Fruit fly (Drosophila melanogaster) whole organism, embryonic: Measurements from ENCODE around the gene CG4025.
A peak's percentile ranks its signal among the peaks of the same experiment; 100 is the strongest.

Source experiments
- CG10147 ChIP-seq: fragments of 200-800 bp; sonication (Bioruptor generic); optimal IDR thresholded peaks from 2 replicates; lab custom pipeline; 2019; ENCODE audit warnings: missing biosample characterization, mild to moderate bottlenecking, missing genetic modification characterization, moderate library complexity
- CG1024 ChIP-seq: fragments of 200-800 bp; sonication (Bioruptor generic); IDR thresholded peaks from 2 replicates; pipeline ENCODE4 v1.3.6; 2022; ENCODE audit warnings: missing biosample characterization, missing genetic modification characterization
- CG10321 ChIP-seq: fragments of 200-800 bp; sonication (Bioruptor generic); IDR thresholded peaks from 2 replicates; pipeline ENCODE4 v1.3.6; 2022; ENCODE audit warnings: missing biosample characterization, missing genetic modification characterization
- CG12236 ChIP-seq: fragments of 200-800 bp; sonication (Bioruptor generic); optimal IDR thresholded peaks from 2 replicates; lab custom pipeline; 2016; ENCODE audit warnings: missing biosample characterization, missing genetic modification characterization
- CG14667 ChIP-seq: fragments of 200-800 bp; sonication (Bioruptor generic); IDR thresholded peaks from 2 replicates; pipeline ENCODE4 v1.3.6; 2022; ENCODE audit warnings: missing biosample characterization, missing genetic modification characterization
- CG15696 ChIP-seq: fragments of 200-800 bp; sonication (Bioruptor generic); optimal IDR thresholded peaks from 2 replicates; lab custom pipeline; 2019; ENCODE audit warnings: missing biosample characterization, mild to moderate bottlenecking, missing genetic modification characterization, moderate library complexity
- CG16813 ChIP-seq: fragments of 200-800 bp; sonication (Bioruptor generic); IDR thresholded peaks from 3 replicates; pipeline ENCODE4 v1.3.6; 2022; ENCODE audit warnings: missing biosample characterization, missing genetic modification characterization; ENCODE audit not compliant: partially characterized antibody
- CG17361 ChIP-seq: fragments of 200-800 bp; sonication (Bioruptor generic); IDR thresholded peaks from 3 replicates; pipeline ENCODE4 v1.3.6; 2022; ENCODE audit warnings: missing biosample characterization, missing genetic modification characterization
- CG17385 ChIP-seq: fragments of 200-800 bp; sonication (Bioruptor generic); optimal IDR thresholded peaks from 3 replicates; lab custom pipeline; 2018; ENCODE audit warnings: missing biosample characterization, mild to moderate bottlenecking, missing genetic modification characterization
- CG1832 ChIP-seq: fragments of 200-800 bp; sonication (Bioruptor generic); optimal IDR thresholded peaks from 2 replicates; lab custom pipeline; 2017; ENCODE audit warnings: missing biosample characterization, mild to moderate bottlenecking, missing genetic modification characterization, inconsistent platforms
- CG18599 ChIP-seq: fragments of 200-800 bp; sonication (Bioruptor generic); optimal IDR thresholded peaks from 3 replicates; lab custom pipeline; 2017; ENCODE audit warnings: missing biosample characterization, missing genetic modification characterization, mild to moderate bottlenecking, moderate library complexity, missing genetic modification reagents
- CG34376 ChIP-seq: fragments of 200-800 bp; sonication (Bioruptor generic); optimal IDR thresholded peaks from 2 replicates; lab custom pipeline; 2018; ENCODE audit warnings: missing biosample characterization, mild to moderate bottlenecking, missing genetic modification characterization
- CG4424 ChIP-seq: fragments of 200-800 bp; sonication (Bioruptor generic); optimal IDR thresholded peaks from 3 replicates; lab custom pipeline; 2016; ENCODE audit warnings: missing biosample characterization, missing genetic modification characterization
- CG6791 ChIP-seq: fragments of 200-800 bp; sonication (Bioruptor generic); IDR thresholded peaks from 3 replicates; pipeline ENCODE4 v1.3.6; 2022; ENCODE audit warnings: missing biosample characterization, missing genetic modification characterization; ENCODE audit not compliant: partially characterized antibody
- CoRest ChIP-seq: fragments of 200-800 bp; sonication (Bioruptor generic); optimal IDR thresholded peaks from 3 replicates; lab custom pipeline; 2018; ENCODE audit warnings: missing biosample characterization, mild to moderate bottlenecking, missing genetic modification characterization, moderate library complexity
- Elba2 ChIP-seq: fragments of 200-800 bp; sonication (Bioruptor generic); optimal IDR thresholded peaks from 3 replicates; lab custom pipeline; 2016; ENCODE audit warnings: missing biosample characterization, missing genetic modification characterization
- H15 ChIP-seq: fragments of 200-800 bp; sonication (Bioruptor generic); IDR thresholded peaks from 3 replicates; pipeline ENCODE4 v1.3.6; 2022; ENCODE audit warnings: missing biosample characterization, missing genetic modification characterization
- Lpt ChIP-seq: fragments of >200 bp; optimal IDR thresholded peaks from 2 replicates; lab custom pipeline; 2018; ENCODE audit warnings: missing biosample characterization, missing genetic modification characterization
- Myb ChIP-seq: fragments of 200-800 bp; sonication (Bioruptor generic); optimal IDR thresholded peaks from 2 replicates; lab custom pipeline; 2016; ENCODE audit warnings: missing biosample characterization, missing genetic modification characterization
- Oaz ChIP-seq: fragments of 200-800 bp; sonication (Bioruptor generic); IDR thresholded peaks from 2 replicates; pipeline ENCODE4 v1.3.6; 2022; ENCODE audit warnings: missing biosample characterization, missing genetic modification characterization
- Opbp ChIP-seq: fragments of 200-800 bp; sonication (Bioruptor generic); IDR thresholded peaks from 3 replicates; pipeline ENCODE4 v1.3.6; 2022; ENCODE audit warnings: missing biosample characterization, missing genetic modification characterization; ENCODE audit not compliant: partially characterized antibody
- Rfx ChIP-seq: fragments of 200-800 bp; sonication (Bioruptor generic); IDR thresholded peaks from 2 replicates; pipeline ENCODE4 v1.3.6; 2022; ENCODE audit warnings: missing biosample characterization, missing genetic modification characterization
- Rx ChIP-seq: fragments of 200-800 bp; sonication (Bioruptor generic); IDR thresholded peaks from 2 replicates; pipeline ENCODE4 v1.3.6; 2022; ENCODE audit warnings: missing biosample characterization, missing genetic modification characterization
- Spps ChIP-seq: fragments of 200-800 bp; sonication (Bioruptor generic); optimal IDR thresholded peaks from 2 replicates; lab custom pipeline; 2018; ENCODE audit warnings: missing biosample characterization, mild to moderate bottlenecking, missing genetic modification characterization
- Taf1 ChIP-seq: fragments of 200-800 bp; sonication (Bioruptor generic); IDR thresholded peaks from 2 replicates; pipeline ENCODE4 v1.3.6; 2022; ENCODE audit warnings: missing biosample characterization, missing genetic modification characterization
- abd-A ChIP-seq: fragments of 200-800 bp; sonication (Bioruptor generic); optimal IDR thresholded peaks from 3 replicates; lab custom pipeline; 2019; ENCODE audit warnings: missing biosample characterization, mild to moderate bottlenecking, missing genetic modification characterization, moderate library complexity
- ac ChIP-seq: fragments of 200-800 bp; sonication (Bioruptor generic); optimal IDR thresholded peaks from 3 replicates; lab custom pipeline; 2017; ENCODE audit warnings: missing biosample characterization, mild to moderate bottlenecking, missing genetic modification characterization
- az2 ChIP-seq: fragments of 200-800 bp; sonication (Bioruptor generic); optimal IDR thresholded peaks from 3 replicates; lab custom pipeline; 2016; ENCODE audit warnings: missing biosample characterization, missing genetic modification characterization
- cato ChIP-seq: fragments of 200-800 bp; sonication (Bioruptor generic); optimal IDR thresholded peaks from 2 replicates; lab custom pipeline; 2016; ENCODE audit warnings: missing biosample characterization, missing genetic modification characterization, borderline replicate concordance
- dati ChIP-seq: fragments of 200-800 bp; sonication (Bioruptor generic); IDR thresholded peaks from 2 replicates; pipeline ENCODE4 v1.3.6; 2022; ENCODE audit warnings: missing biosample characterization, missing genetic modification characterization
- esg ChIP-seq: fragments of 200-800 bp; sonication (Bioruptor generic); conservative IDR thresholded peaks from 2 replicates; pipeline ENCODE4 v1.3.6; 2022; ENCODE audit warnings: missing biosample characterization, missing genetic modification characterization
- eyg ChIP-seq: fragments of 200-800 bp; sonication (Bioruptor generic); optimal IDR thresholded peaks from 3 replicates; lab custom pipeline; 2016; ENCODE audit warnings: missing biosample characterization, missing genetic modification characterization
- fd64A ChIP-seq: fragments of 200-800 bp; sonication (Bioruptor generic); optimal IDR thresholded peaks from 3 replicates; lab custom pipeline; 2018; ENCODE audit warnings: missing biosample characterization, mild to moderate bottlenecking, missing genetic modification characterization
- gcm ChIP-seq: fragments of 200-800 bp; sonication (Bioruptor generic); optimal IDR thresholded peaks from 2 replicates; lab custom pipeline; 2019; ENCODE audit warnings: missing biosample characterization, mild to moderate bottlenecking, missing genetic modification characterization, moderate library complexity
- gem ChIP-seq: fragments of 200-800 bp; sonication (Bioruptor generic); optimal IDR thresholded peaks from 2 replicates; lab custom pipeline; 2019; ENCODE audit warnings: missing biosample characterization, mild to moderate bottlenecking, missing genetic modification characterization, moderate library complexity
- gsb ChIP-seq: fragments of 200-800 bp; sonication (Bioruptor generic); IDR thresholded peaks from 2 replicates; pipeline ENCODE4 v1.3.6; 2022; ENCODE audit warnings: missing biosample characterization, missing genetic modification characterization
- hb ChIP-seq: fragments of 200-800 bp; sonication (Bioruptor generic); IDR thresholded peaks from 3 replicates; pipeline ENCODE4 v1.3.6; 2022; ENCODE audit warnings: missing biosample characterization, missing genetic modification characterization; ENCODE audit not compliant: partially characterized antibody
- lab ChIP-seq: fragments of 200-800 bp; sonication (Bioruptor generic); optimal IDR thresholded peaks from 3 replicates; lab custom pipeline; 2017; ENCODE audit warnings: missing biosample characterization, missing genetic modification characterization, mild to moderate bottlenecking, moderate library complexity, missing genetic modification reagents
- lmd ChIP-seq: fragments of 200-800 bp; sonication (Bioruptor generic); IDR thresholded peaks from 2 replicates; pipeline ENCODE4 v1.3.6; 2022; ENCODE audit warnings: missing biosample characterization, missing genetic modification characterization
- nmo ChIP-seq: fragments of 200-800 bp; sonication (Bioruptor generic); optimal IDR thresholded peaks from 2 replicates; lab custom pipeline; 2018; ENCODE audit warnings: missing biosample characterization, mild to moderate bottlenecking, missing genetic modification characterization, moderate library complexity
- pita ChIP-seq: fragments of 200-800 bp; sonication (Bioruptor generic); optimal IDR thresholded peaks from 2 replicates; lab custom pipeline; 2017; ENCODE audit warnings: missing biosample characterization, mild to moderate bottlenecking, missing genetic modification characterization
- pzg ChIP-seq: fragments of 200-800 bp; sonication (Bioruptor generic); optimal IDR thresholded peaks from 3 replicates; lab custom pipeline; 2018; ENCODE audit warnings: missing biosample characterization, mild to moderate bottlenecking, missing genetic modification characterization, moderate library complexity
- sob ChIP-seq: fragments of 200-800 bp; sonication (Bioruptor generic); IDR thresholded peaks from 2 replicates; pipeline ENCODE4 v1.3.6; 2022; ENCODE audit warnings: missing biosample characterization, missing genetic modification characterization
- ssp ChIP-seq: fragments of 200-800 bp; sonication (Bioruptor generic); IDR thresholded peaks from 2 replicates; pipeline ENCODE4 v1.3.6; 2022; ENCODE audit warnings: missing biosample characterization, missing genetic modification characterization
- tin ChIP-seq: fragments of 200-800 bp; sonication (Bioruptor generic); optimal IDR thresholded peaks from 3 replicates; lab custom pipeline; 2016; ENCODE audit warnings: missing biosample characterization, missing genetic modification characterization
- unpg ChIP-seq: fragments of 200-800 bp; sonication (Bioruptor generic); optimal IDR thresholded peaks from 3 replicates; lab custom pipeline; 2018; ENCODE audit warnings: missing biosample characterization, mild to moderate bottlenecking, missing genetic modification characterization, moderate library complexity
- vnd ChIP-seq: fragments of 200-800 bp; sonication (Bioruptor generic); IDR thresholded peaks from 3 replicates; pipeline ENCODE4 v1.3.6; 2022; ENCODE audit warnings: missing biosample characterization, missing genetic modification characterization; ENCODE audit not compliant: partially characterized antibody
- wdn ChIP-seq: fragments of 200-800 bp; sonication (Bioruptor generic); IDR thresholded peaks from 2 replicates; pipeline ENCODE4 v1.3.6; 2022; ENCODE audit warnings: missing biosample characterization, missing genetic modification characterization
- zfh2 ChIP-seq: fragments of 200-800 bp; sonication (Bioruptor generic); optimal IDR thresholded peaks from 2 replicates; lab custom pipeline; 2016; ENCODE audit warnings: missing biosample characterization, missing genetic modification characterization

The CG4025 gene

dm6 chrX:2050070-2050899, 26.5 kb upstream of the CG4025 start, which contains the start of gene moody (continued):
- TF ChIP-seq CG10147 (GFP tag; lab: Kevin White, UChicago) (peak; percentile 90), H15 (GFP tag; lab: Robert Waterston, UW) (peak; percentile 98), CG17361 (GFP tag; lab: Robert Waterston, UW) (peak; percentile 93), Opbp (0 out of 3 replicates have a peak, but pooled peaks have one; percentile 27), Spps (tag; lab: Kevin White, UChicago) (peak; percentile 60), dati (GFP tag; lab: Robert Waterston, UW) (peak; percentile 97), fd64A (peak; percentile 85), ssp (GFP tag; lab: Robert Waterston, UW) (peak; percentile 92), CG14667 (peak; percentile 98), az2 (GFP tag; lab: Kevin White, UChicago) (peak; percentile 97), eyg (GFP tag; lab: Kevin White, UChicago) (peak; percentile 96), Oaz (GFP tag; lab: Robert Waterston, UW) (peak; percentile 95), esg (GFP tag; lab: Robert Waterston, UW) (peak; percentile 95), CG12236 (GFP tag; lab: Kevin White, UChicago) (peak; percentile 88), pzg (GFP tag; lab: Kevin White, UChicago) (peak; percentile 45), CoRest (tag; lab: Kevin White, UChicago) (peak; percentile 95), lmd (peak; percentile 99), abd-A (tag; lab: Kevin White, UChicago) (peak; percentile 85), Rfx (peak; percentile 100), CG34376 (GFP tag; lab: Kevin White, UChicago) (peak; percentile 99), Myb (GFP tag; lab: Kevin White, UChicago) (peak; percentile 91), gcm (GFP tag; lab: Kevin White, UChicago) (peak; percentile 94), Lpt (GFP tag; lab: Kevin White, UChicago) (no peak), Elba2 (no peak), CG1832 (GFP tag; lab: Kevin White, UChicago) (peak; percentile 92), CG16813 (no peak), CG15696 (tag; lab: Kevin White, UChicago) (peak; percentile 88), tin (GFP tag; lab: Kevin White, UChicago) (peak; percentile 98), hb (GFP tag; lab: Robert Waterston, UW) (no peak), Rx (GFP tag; lab: Robert Waterston, UW) (peak; percentile 98), cato (peak; percentile 92), Taf1 (GFP tag; lab: Robert Waterston, UW) (peak; percentile 98), pita (GFP tag; lab: Kevin White, UChicago) (no peak), gsb (GFP tag; lab: Robert Waterston, UW) (peak; percentile 98), nmo (GFP tag; lab: Kevin White, UChicago) (peak; percentile 88), zfh2 (peak; percentile 98), wdn (GFP tag; lab: Robert Waterston, UW) (peak; percentile 99), sob (GFP tag; lab: Robert Waterston, UW) (peak; percentile 99), CG10321 (GFP tag; lab: Robert Waterston, UW) (peak; percentile 87), ac (GFP tag; lab: Kevin White, UChicago) (peak; percentile 57), CG4424 (GFP tag; lab: Kevin White, UChicago) (peak; percentile 97), unpg (peak; percentile 96), CG6791 (GFP tag; lab: Robert Waterston, UW) (no peak), CG1024 (GFP tag; lab: Robert Waterston, UW) (peak; percentile 97), CG17385 (peak; percentile 93), vnd (GFP tag; lab: Robert Waterston, UW) (no peak), CG18599 (GFP tag; lab: Kevin White, UChicago) (peak; percentile 99), gem (tag; lab: Kevin White, UChicago) (peak; percentile 95), lab (GFP tag; lab: Kevin White, UChicago) (peak; percentile 99)
